Worm (Caenorhabditis elegans): ENCODE data around the gene vpat-1.
A peak's percentile ranks its signal among the peaks of the same experiment; 100 is the strongest.

Gene vpat-1

DNA sequence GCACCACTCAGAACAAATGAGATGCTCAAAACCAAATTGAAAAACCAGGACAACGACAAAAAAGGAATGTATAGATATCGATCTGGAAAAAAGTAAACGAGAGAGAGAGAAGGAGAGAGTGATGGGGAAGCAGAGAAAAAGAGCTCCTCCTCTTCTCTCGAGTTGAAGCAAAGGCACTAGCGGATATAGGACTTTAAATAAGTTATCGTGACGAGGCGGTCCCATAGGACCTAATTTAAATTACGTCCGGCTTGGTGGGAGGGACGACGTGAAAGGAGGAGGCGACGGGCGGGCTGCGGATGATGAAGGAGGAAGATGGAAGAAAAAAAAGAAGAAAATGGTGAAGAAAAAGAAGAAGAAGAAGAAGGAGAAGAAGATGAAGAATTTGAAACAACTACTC, 27.4 kb downstream of the vpat-1 start:
- no peak for TF ChIP-seq ztf-3 (GFP tag; optimal IDR thresholded peaks at IDR 0.05)
- 0 out of 2 replicates have a peak, but pooled peaks have one; percentile 35 for TF ChIP-seq dox-1 (GFP tag; IDR thresholded peaks at IDR 0.05)
- no peak for TF ChIP-seq hlh-26 (GFP tag; conservative IDR thresholded peaks at IDR 0.05)
- peak; percentile 58 for TF ChIP-seq zfh-2 (GFP tag; conservative IDR thresholded peaks at IDR 0.05)
- TF ChIP-seq chd-7 (tag; optimal IDR thresholded peaks at IDR 0.05) = peak; percentile 9
- TF ChIP-seq madf-8 (GFP tag; conservative IDR thresholded peaks at IDR 0.05) = no peak

DNA sequence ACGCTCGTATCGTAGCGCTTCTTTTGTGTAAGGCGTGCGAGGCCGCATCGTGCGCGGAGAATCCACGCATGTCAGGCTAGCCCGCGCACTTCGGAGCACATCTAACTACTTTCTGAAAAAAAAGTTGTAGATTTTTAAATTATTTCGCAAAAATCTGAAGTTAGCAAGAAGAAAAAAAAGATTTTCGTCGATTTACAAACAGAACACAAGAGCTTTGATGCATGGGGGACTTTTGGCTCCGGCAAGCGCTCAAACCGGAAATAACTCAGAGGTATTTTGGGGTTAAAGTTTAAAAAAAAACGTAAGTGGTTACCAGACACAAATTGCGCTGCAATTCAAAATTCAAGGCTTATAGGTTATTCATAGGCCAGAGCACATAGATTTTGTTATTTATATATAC, 28.6 kb downstream of the vpat-1 start, which contains the start of the genes F55A4.13 and nlf-1:
Gene F55A4.13 (minus strand): TSS at position 101 of the 400 bp plus-strand sequence.
Gene nlf-1 (minus strand): TSS at position 112 of the 400 bp plus-strand sequence.
- no peak for TF ChIP-seq nhr-120 (GFP tag; IDR thresholded peaks at IDR 0.05)
- no peak for TF ChIP-seq F23B12.7 (tag; optimal IDR thresholded peaks at IDR 0.05; ENCODE audit: insufficient read depth)
- no peak for TF ChIP-seq rcor-1 (GFP tag; IDR thresholded peaks at IDR 0.05)
- TF ChIP-seq fkh-3 (tag; optimal IDR thresholded peaks at IDR 0.05) = no peak
- TF ChIP-seq Y53G8AR.9 (GFP tag; conservative IDR thresholded peaks at IDR 0.05) = no peak
- no peak for TF ChIP-seq cebp-2 (GFP tag; IDR thresholded peaks at IDR 0.05)
- no peak for TF ChIP-seq atf-7 (tag; optimal IDR thresholded peaks at IDR 0.05)
- no peak for TF ChIP-seq lsl-1 (GFP tag; optimal IDR thresholded peaks at IDR 0.05)
- TF ChIP-seq madf-8 (GFP tag; conservative IDR thresholded peaks at IDR 0.05) = no peak
- no peak for TF ChIP-seq mel-28 (tag; optimal IDR thresholded peaks at IDR 0.05; ENCODE audit: borderline replicate concordance)
- no peak for TF ChIP-seq cebp-1 (GFP tag; IDR thresholded peaks at IDR 0.05)
- no peak for TF ChIP-seq cebp-1 (tag; optimal IDR thresholded peaks at IDR 0.05)
- TF ChIP-seq egl-18 (GFP tag; IDR thresholded peaks at IDR 0.05) = no peak
- TF ChIP-seq snpc-4 (GFP tag; optimal IDR thresholded peaks at IDR 0.05) = no peak
- TF ChIP-seq snpc-4 (tag; optimal IDR thresholded peaks at IDR 0.05) = no peak
- no peak for TF ChIP-seq B0336.3 (GFP tag; IDR thresholded peaks at IDR 0.05)
- no peak for TF ChIP-seq ets-4 (GFP tag; optimal IDR thresholded peaks at IDR 0.05)
- TF ChIP-seq somi-1 (GFP tag; optimal IDR thresholded peaks at IDR 0.05) = no peak
- TF ChIP-seq unc-62 (GFP tag; optimal IDR thresholded peaks at IDR 0.05) = no peak
- no peak for TF ChIP-seq repo-1 (tag; optimal IDR thresholded peaks at IDR 0.05)

DNA sequence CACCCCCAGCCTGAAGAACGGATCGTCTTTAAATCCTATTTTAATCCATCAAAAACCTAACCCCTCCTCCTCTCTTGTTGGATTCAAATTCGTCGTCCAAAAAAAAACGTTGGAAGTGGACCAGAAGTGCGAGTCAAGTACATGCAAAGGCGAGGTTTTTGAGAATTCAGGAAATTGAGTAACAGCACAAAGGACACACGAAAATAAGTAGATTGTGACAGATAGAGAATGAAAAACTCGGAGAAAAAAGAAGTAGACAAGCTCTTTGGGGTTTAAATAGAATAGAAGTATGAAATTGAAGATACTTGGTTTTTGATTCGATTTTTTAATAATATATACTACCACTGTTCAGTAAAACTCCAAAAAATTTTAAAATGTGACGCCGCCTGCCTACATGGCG, 31.3 kb downstream of the vpat-1 start:
- no peak for TF ChIP-seq rpc-1 (optimal IDR thresholded peaks at IDR 0.05)
- TF ChIP-seq rpc-1 (tag; optimal IDR thresholded peaks at IDR 0.05) = peak; percentile 26
- no peak for TF ChIP-seq rcor-1 (GFP tag; IDR thresholded peaks at IDR 0.05)
- TF ChIP-seq F23B12.7 (tag; optimal IDR thresholded peaks at IDR 0.05; ENCODE audit: insufficient read depth) = no peak

DNA sequence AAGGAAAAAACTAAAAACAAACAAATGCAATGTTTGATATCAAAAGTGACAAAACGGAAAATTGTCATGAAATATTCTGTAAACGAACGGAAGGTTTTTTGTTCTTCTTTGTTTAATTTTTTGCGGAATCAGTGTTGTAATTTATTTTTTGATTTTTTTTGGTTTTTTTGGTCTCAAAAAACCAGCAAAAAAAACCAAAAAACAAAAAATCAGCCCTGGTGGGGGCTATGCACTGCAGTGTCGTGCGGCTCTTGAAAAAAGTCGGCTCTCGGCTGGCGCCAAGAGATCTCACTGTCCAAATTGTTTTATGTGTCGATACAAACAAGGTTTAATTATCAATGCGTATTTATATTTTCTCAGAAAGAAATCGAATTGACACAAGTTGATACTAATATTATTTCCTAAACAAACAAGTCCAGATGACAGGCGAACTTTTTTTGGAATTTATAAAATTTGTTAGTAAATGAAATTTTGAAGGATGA, 33.6 kb downstream of the vpat-1 start:
- TF ChIP-seq rcor-1 (GFP tag; IDR thresholded peaks at IDR 0.05) (no peak), tlf-1 (GFP tag; optimal IDR thresholded peaks at IDR 0.05) (peak; percentile 58), snpc-4 (GFP tag; optimal IDR thresholded peaks at IDR 0.05) (no peak), snpc-4 (tag; optimal IDR thresholded peaks at IDR 0.05) (no peak), mes-4 (tag; optimal IDR thresholded peaks at IDR 0.05) (no peak), tbx-9 (tag; optimal IDR thresholded peaks at IDR 0.05; ENCODE audit: borderline replicate concordance) (no peak), attf-3 (GFP tag; conservative IDR thresholded peaks at IDR 0.05) (no peak), aptf-2 (GFP tag; conservative IDR thresholded peaks at IDR 0.05) (no peak), somi-1 (GFP tag; optimal IDR thresholded peaks at IDR 0.05) (peak; percentile 55), efl-1 (GFP tag; optimal IDR thresholded peaks at IDR 0.05) (no peak), hmg-1.2 (GFP tag; IDR thresholded peaks at IDR 0.05) (peak; percentile 40; the same call in 1 of the 2 replicates), egrh-3 (GFP tag; IDR thresholded peaks at IDR 0.05) (no peak), B0336.3 (GFP tag; IDR thresholded peaks at IDR 0.05) (peak; percentile 64; the same call in 1 of the 2 replicates), atf-7 (tag; optimal IDR thresholded peaks at IDR 0.05) (peak; percentile 26), lsy-27 (tag; optimal IDR thresholded peaks at IDR 0.05; ENCODE audit: borderline replicate concordance, insufficient read depth) (no peak), mel-28 (tag; optimal IDR thresholded peaks at IDR 0.05; ENCODE audit: borderline replicate concordance) (no peak), lir-1 (GFP tag; conservative IDR thresholded peaks at IDR 0.05) (no peak), egl-44 (GFP tag; IDR thresholded peaks at IDR 0.05) (no peak), lsl-1 (GFP tag; optimal IDR thresholded peaks at IDR 0.05) (no peak), bed-2 (GFP tag; IDR thresholded peaks at IDR 0.05) (no peak), chd-7 (tag; optimal IDR thresholded peaks at IDR 0.05) (peak; percentile 7), madf-8 (GFP tag; conservative IDR thresholded peaks at IDR 0.05) (no peak), ztf-3 (GFP tag; optimal IDR thresholded peaks at IDR 0.05) (no peak), cebp-2 (GFP tag; IDR thresholded peaks at IDR 0.05) (0 out of 2 replicates have a peak, but pooled peaks have one; percentile 31), ztf-6 (GFP tag; IDR thresholded peaks at IDR 0.05) (no peak), fkh-3 (tag; optimal IDR thresholded peaks at IDR 0.05) (no peak), nfya-1 (tag; optimal IDR thresholded peaks at IDR 0.05; ENCODE audit: borderline replicate concordance, insufficient read depth) (no peak), aptf-3 (GFP tag; IDR thresholded peaks at IDR 0.05) (no peak)
